Worm (Caenorhabditis elegans) whole organism, L2 larva: ENCODE measurements around the gene cubn-1.

ENCODE experiments used
- C34F6.9 ChIP-seq: fragments of 150-350 bp; optimal IDR thresholded peaks from 2 replicates; lab custom pipeline; 2014; ENCODE audit warnings: missing biosample characterization, missing genetic modification characterization
- F13H6.1 ChIP-seq: sonication (generic microtip); optimal IDR thresholded peaks from 2 replicates; lab custom pipeline; 2016; ENCODE audit warnings: missing genetic modification characterization, missing compliant biosample characterization
- R02D3.7 ChIP-seq: fragments of 150-350 bp; optimal IDR thresholded peaks from 2 replicates; lab custom pipeline; 2014; ENCODE audit warnings: missing biosample characterization, missing genetic modification characterization
- Y55F3AM.14 ChIP-seq: fragments of 200-800 bp; sonication (Bioruptor generic); optimal IDR thresholded peaks from 2 replicates; lab custom pipeline; 2018; ENCODE audit warnings: mild to moderate bottlenecking, missing genetic modification characterization, missing compliant biosample characterization
- ZK546.5 ChIP-seq: sonication (generic microtip); optimal IDR thresholded peaks from 2 replicates; lab custom pipeline; 2017; ENCODE audit warnings: missing biosample characterization, missing genetic modification characterization
- alr-1 ChIP-seq: fragments of 150-350 bp; optimal IDR thresholded peaks from 2 replicates; lab custom pipeline; 2014; ENCODE audit warnings: missing biosample characterization, missing genetic modification characterization
- aly-2 ChIP-seq: fragments of 150-350 bp; optimal IDR thresholded peaks from 2 replicates; lab custom pipeline; 2014; ENCODE audit warnings: missing biosample characterization, missing genetic modification characterization
- ama-1 ChIP-seq: fragments of 150-350 bp; optimal IDR thresholded peaks from 2 replicates; lab custom pipeline; 2018; ENCODE audit warnings: inconsistent platforms
- blmp-1 ChIP-seq: sonication (generic microtip); optimal IDR thresholded peaks from 2 replicates; lab custom pipeline; 2017; ENCODE audit warnings: missing genetic modification characterization, mild to moderate bottlenecking, missing compliant biosample characterization, antibody characterized with exemption, moderate library complexity; ENCODE audit not compliant: insufficient read depth
- ceh-16 ChIP-seq: fragments of 150-350 bp; optimal IDR thresholded peaks from 2 replicates; lab custom pipeline; 2014; ENCODE audit warnings: missing biosample characterization, missing genetic modification characterization
- ceh-82 ChIP-seq: fragments of 150-350 bp; optimal IDR thresholded peaks from 2 replicates; lab custom pipeline; 2014; ENCODE audit warnings: missing biosample characterization, missing genetic modification characterization
- crh-2 ChIP-seq: sonication (generic microtip); optimal IDR thresholded peaks from 2 replicates; lab custom pipeline; 2017; ENCODE audit warnings: missing biosample characterization, missing genetic modification characterization
- dmd-4 ChIP-seq: sonication (generic microtip); optimal IDR thresholded peaks from 2 replicates; lab custom pipeline; 2017; ENCODE audit warnings: missing biosample characterization, missing genetic modification characterization
- egl-27 ChIP-seq: sonication (generic microtip); optimal IDR thresholded peaks from 3 replicates; lab custom pipeline; 2017; ENCODE audit warnings: missing biosample characterization, missing genetic modification reagents, missing genetic modification characterization
- elt-1 ChIP-seq: fragments of 150-350 bp; optimal IDR thresholded peaks from 2 replicates; lab custom pipeline; 2014; ENCODE audit warnings: missing biosample characterization, missing genetic modification characterization
- elt-3 ChIP-seq: sonication (generic microtip); optimal IDR thresholded peaks from 2 replicates; lab custom pipeline; 2017; ENCODE audit warnings: missing biosample characterization, missing genetic modification characterization
- fos-1 ChIP-seq: fragments of 150-350 bp; optimal IDR thresholded peaks from 2 replicates; lab custom pipeline; 2014; ENCODE audit warnings: missing biosample characterization, missing genetic modification characterization
- gmeb-1 ChIP-seq: fragments of 150-350 bp; optimal IDR thresholded peaks from 2 replicates; lab custom pipeline; 2014; ENCODE audit warnings: missing biosample characterization, missing genetic modification characterization
- lin-11 ChIP-seq: fragments of 150-350 bp; sonication (generic microtip); optimal IDR thresholded peaks from 2 replicates; lab custom pipeline; 2014; ENCODE audit warnings: missing biosample characterization, missing genetic modification characterization, inconsistent platforms, mixed read lengths
- lin-13 ChIP-seq: fragments of 150-350 bp; optimal IDR thresholded peaks from 2 replicates; lab custom pipeline; 2014; ENCODE audit warnings: missing biosample characterization, missing genetic modification reagents, missing genetic modification characterization
- lin-39 ChIP-seq: fragments of 150-350 bp; optimal IDR thresholded peaks from 2 replicates; lab custom pipeline; 2014; ENCODE audit warnings: missing biosample characterization, missing genetic modification reagents, missing genetic modification characterization
- lsy-2 ChIP-seq, 2 experiments: fragments of 150-350 bp in 1 of 2; sonication (generic microtip) in 1 of 2; optimal IDR thresholded peaks; 2 replicates each; lab custom pipeline; 2014 to 2017; ENCODE audit warnings: missing biosample characterization in 2 of 2, missing genetic modification characterization in 2 of 2
- mab-5 ChIP-seq: fragments of 150-350 bp; optimal IDR thresholded peaks from 2 replicates; lab custom pipeline; 2014; ENCODE audit warnings: missing biosample characterization, missing genetic modification characterization
- mbf-1 ChIP-seq: sonication (generic microtip); optimal IDR thresholded peaks from 2 replicates; lab custom pipeline; 2017; ENCODE audit warnings: missing biosample characterization, missing genetic modification characterization
- mdl-1 ChIP-seq, 2 experiments: fragments of 150-350 bp in 1 of 2; sonication (generic microtip) in 1 of 2; optimal IDR thresholded peaks; 2 replicates each; lab custom pipeline; 2017; ENCODE audit warnings: missing biosample characterization in 2 of 2, missing genetic modification characterization in 2 of 2
- nhr-10 ChIP-seq: sonication (generic microtip); optimal IDR thresholded peaks from 2 replicates; lab custom pipeline; 2017; ENCODE audit warnings: missing biosample characterization, missing genetic modification characterization
- nhr-11 ChIP-seq: fragments of 150-350 bp; optimal IDR thresholded peaks from 2 replicates; lab custom pipeline; 2014; ENCODE audit warnings: missing biosample characterization, missing genetic modification characterization
- nhr-12 ChIP-seq: fragments of 150-350 bp; optimal IDR thresholded peaks from 2 replicates; lab custom pipeline; 2014; ENCODE audit warnings: missing biosample characterization, missing genetic modification characterization
- nhr-129 ChIP-seq: fragments of 150-350 bp; optimal IDR thresholded peaks from 2 replicates; lab custom pipeline; 2014; ENCODE audit warnings: missing biosample characterization, missing genetic modification characterization
- nhr-21 ChIP-seq: fragments of 150-350 bp; optimal IDR thresholded peaks from 2 replicates; lab custom pipeline; 2014; ENCODE audit warnings: missing biosample characterization, missing genetic modification characterization
- nhr-23 ChIP-seq: fragments of 150-350 bp; optimal IDR thresholded peaks from 2 replicates; lab custom pipeline; 2014; ENCODE audit warnings: missing biosample characterization, missing genetic modification reagents, missing genetic modification characterization
- nhr-237 ChIP-seq: fragments of 150-350 bp; optimal IDR thresholded peaks from 2 replicates; lab custom pipeline; 2014; ENCODE audit warnings: missing biosample characterization, missing genetic modification characterization
- nhr-25 ChIP-seq: fragments of 150-350 bp; sonication (generic microtip); optimal IDR thresholded peaks from 3 replicates; lab custom pipeline; 2014; ENCODE audit warnings: missing biosample characterization, missing genetic modification characterization
- nhr-6 ChIP-seq: fragments of 150-350 bp; optimal IDR thresholded peaks from 2 replicates; lab custom pipeline; 2014; ENCODE audit warnings: missing biosample characterization, missing genetic modification characterization
- nhr-77 ChIP-seq: fragments of 150-350 bp; optimal IDR thresholded peaks from 2 replicates; lab custom pipeline; 2014; ENCODE audit warnings: missing biosample characterization, missing genetic modification characterization
- peb-1 ChIP-seq: fragments of 150-350 bp; optimal IDR thresholded peaks from 2 replicates; lab custom pipeline; 2014; ENCODE audit warnings: missing biosample characterization, missing genetic modification characterization
- sem-4 ChIP-seq: fragments of 150-350 bp; optimal IDR thresholded peaks from 2 replicates; lab custom pipeline; 2014; ENCODE audit warnings: missing biosample characterization, missing genetic modification reagents, missing genetic modification characterization
- skn-1 ChIP-seq: sonication (generic microtip); optimal IDR thresholded peaks from 2 replicates; lab custom pipeline; 2017; ENCODE audit warnings: missing biosample characterization, missing genetic modification characterization
- sma-3 ChIP-seq: sonication (generic microtip); optimal IDR thresholded peaks from 2 replicates; lab custom pipeline; 2016; ENCODE audit warnings: missing genetic modification reagents, missing genetic modification characterization, missing compliant biosample characterization
- sma-9 ChIP-seq, 2 experiments: fragments of 150-350 bp in 1 of 2; sonication (generic microtip) in 1 of 2; optimal IDR thresholded peaks; 2 replicates each; lab custom pipeline; 2014 to 2016; ENCODE audit warnings: missing genetic modification characterization in 2 of 2, mild to moderate bottlenecking in 1 of 2, missing biosample characterization in 1 of 2, missing compliant biosample characterization in 1 of 2, missing genetic modification reagents in 1 of 2, moderate library complexity in 1 of 2
- snpc-4 ChIP-seq: fragments of 150-350 bp; optimal IDR thresholded peaks from 2 replicates; lab custom pipeline; 2014; ENCODE audit warnings: missing biosample characterization, missing genetic modification characterization
- unc-39 ChIP-seq: fragments of 150-350 bp; optimal IDR thresholded peaks from 2 replicates; lab custom pipeline; 2014; ENCODE audit warnings: missing biosample characterization, missing genetic modification characterization
- unc-55 ChIP-seq: fragments of 150-350 bp; sonication (generic microtip); optimal IDR thresholded peaks from 3 replicates; lab custom pipeline; 2014; ENCODE audit warnings: missing biosample characterization, missing genetic modification reagents, missing genetic modification characterization
- unc-62 ChIP-seq: fragments of 150-350 bp; optimal IDR thresholded peaks from 2 replicates; lab custom pipeline; 2014; ENCODE audit warnings: missing biosample characterization, missing genetic modification reagents, missing genetic modification characterization
- zag-1 ChIP-seq: fragments of 150-350 bp; optimal IDR thresholded peaks from 2 replicates; lab custom pipeline; 2014; ENCODE audit warnings: missing biosample characterization, missing genetic modification characterization
- ztf-1 ChIP-seq: fragments of 200-800 bp; sonication (Bioruptor generic); conservative IDR thresholded peaks from 2 replicates; pipeline ENCODE4 v1.3.6; 2022; ENCODE audit warnings: missing genetic modification characterization, missing compliant biosample characterization
- ztf-11 ChIP-seq: sonication (generic microtip); optimal IDR thresholded peaks from 2 replicates; lab custom pipeline; 2017; ENCODE audit warnings: missing biosample characterization, missing genetic modification characterization
- ztf-4 ChIP-seq: fragments of 150-350 bp; optimal IDR thresholded peaks from 2 replicates; lab custom pipeline; 2014; ENCODE audit warnings: missing biosample characterization, missing genetic modification characterization

Gene cubn-1

DNA sequence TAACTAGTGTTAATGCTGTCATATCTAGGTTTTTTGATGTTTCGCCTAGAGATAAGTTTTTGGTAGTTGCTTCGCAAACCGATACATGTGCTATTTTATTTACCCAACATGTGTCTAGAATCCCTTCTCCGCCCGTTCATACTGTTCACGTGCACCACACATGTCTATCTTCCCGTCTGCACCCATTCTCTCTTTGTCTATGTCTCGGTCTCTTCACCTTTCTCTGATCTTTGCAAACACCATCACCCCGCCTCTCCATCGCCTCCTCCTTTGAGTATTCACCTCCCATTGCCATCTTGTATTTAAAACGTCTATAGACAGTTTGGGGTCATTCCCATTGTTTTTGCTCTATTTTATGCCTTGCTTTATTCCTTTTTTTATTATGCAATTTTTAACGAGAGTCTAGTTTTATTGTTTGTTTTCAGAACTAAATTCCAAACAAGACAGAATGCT is 26.1 kb downstream of the cubn-1 start, which contains the start of gene F56H9.2:
TSS of gene F56H9.2 (plus strand) at position 426 of the 453 bp plus-strand sequence.
- TF ChIP-seq ama-1 (lab: Kevin White, UChicago) = peak; percentile 69
- peak; percentile 90 for TF ChIP-seq nhr-129 (tag; lab: Kevin White, UChicago)
- TF ChIP-seq nhr-12 = no peak
- no peak for TF ChIP-seq dmd-4 (tag; lab: Kevin White, UChicago)
- peak; percentile 39 for TF ChIP-seq unc-55 (GFP tag; lab: Kevin White, UChicago)
- TF ChIP-seq nhr-6 (tag; lab: Kevin White, UChicago) = no peak
- peak; percentile 58 for TF ChIP-seq sem-4 (tag; lab: Kevin White, UChicago)
- no peak for TF ChIP-seq ceh-82
- TF ChIP-seq skn-1 (tag; lab: Kevin White, UChicago) = no peak
- TF ChIP-seq mdl-1 (tag; optimal IDR thresholded peaks at IDR 0.05; lab: Kevin White, UChicago) = peak; percentile 66 to 80
- TF ChIP-seq nhr-77 = no peak
- TF ChIP-seq nhr-237 (tag; lab: Kevin White, UChicago) = no peak
- TF ChIP-seq sma-3 (GFP tag; lab: Kevin White, UChicago) = peak; percentile 88
- TF ChIP-seq lin-11 (tag; lab: Kevin White, UChicago) = no peak
- TF ChIP-seq ztf-4 = peak; percentile 56
- no peak for TF ChIP-seq unc-62 (GFP tag; lab: Kevin White, UChicago)
- TF ChIP-seq ztf-1 (GFP tag; lab: Robert Waterston, UW) = no peak
- peak; percentile 60 for TF ChIP-seq C34F6.9
- TF ChIP-seq lin-39 (tag; lab: Kevin White, UChicago) = no peak
- TF ChIP-seq F13H6.1 (tag; lab: Kevin White, UChicago) = peak; percentile 93
- peak; percentile 68 for TF ChIP-seq gmeb-1 (tag; lab: Kevin White, UChicago)
- TF ChIP-seq fos-1 = peak; percentile 62
- TF ChIP-seq elt-3 (tag; lab: Kevin White, UChicago) = no peak
- TF ChIP-seq snpc-4 = no peak
- no peak for TF ChIP-seq unc-39 (tag; lab: Kevin White, UChicago)
- TF ChIP-seq ceh-16 = peak; percentile 57
- no peak for TF ChIP-seq peb-1 (tag; lab: Kevin White, UChicago)
- TF ChIP-seq blmp-1 = peak; percentile 79
- TF ChIP-seq R02D3.7 = no peak
- no peak for TF ChIP-seq elt-1 (tag; lab: Kevin White, UChicago)
- TF ChIP-seq nhr-23 = no peak
- TF ChIP-seq lsy-2 (tag; optimal IDR thresholded peaks at IDR 0.05; lab: Kevin White, UChicago) = peak in 1 of 2 experiments; percentile 60
- peak; percentile 75 for TF ChIP-seq Y55F3AM.14
- no peak for TF ChIP-seq aly-2
- TF ChIP-seq mab-5 = no peak
- peak; percentile 47 for TF ChIP-seq lin-13 (GFP tag; lab: Kevin White, UChicago)
- TF ChIP-seq nhr-21 (tag; lab: Kevin White, UChicago) = peak; percentile 85
- peak; percentile 90 for TF ChIP-seq egl-27 (tag; lab: Kevin White, UChicago)
- TF ChIP-seq ztf-11 (tag; lab: Kevin White, UChicago) = no peak
- no peak for TF ChIP-seq mbf-1 (tag; lab: Kevin White, UChicago)
- no peak for TF ChIP-seq alr-1
- no peak for TF ChIP-seq nhr-11
- TF ChIP-seq crh-2 (tag; lab: Kevin White, UChicago) = peak; percentile 65
- TF ChIP-seq sma-9 (GFP tag; optimal IDR thresholded peaks at IDR 0.05; lab: Kevin White, UChicago) = peak; percentile 99
- no peak for TF ChIP-seq sma-9 (tag; optimal IDR thresholded peaks at IDR 0.05; lab: Kevin White, UChicago)
- TF ChIP-seq zag-1 (tag; lab: Kevin White, UChicago) = no peak
- peak; percentile 92 for TF ChIP-seq nhr-25 (tag; lab: Kevin White, UChicago)
- no peak for TF ChIP-seq ZK546.5 (tag; lab: Kevin White, UChicago)
- TF ChIP-seq nhr-10 = no peak
